Worm (Caenorhabditis elegans): Measurements from ENCODE around the gene B0507.8.

DNA sequence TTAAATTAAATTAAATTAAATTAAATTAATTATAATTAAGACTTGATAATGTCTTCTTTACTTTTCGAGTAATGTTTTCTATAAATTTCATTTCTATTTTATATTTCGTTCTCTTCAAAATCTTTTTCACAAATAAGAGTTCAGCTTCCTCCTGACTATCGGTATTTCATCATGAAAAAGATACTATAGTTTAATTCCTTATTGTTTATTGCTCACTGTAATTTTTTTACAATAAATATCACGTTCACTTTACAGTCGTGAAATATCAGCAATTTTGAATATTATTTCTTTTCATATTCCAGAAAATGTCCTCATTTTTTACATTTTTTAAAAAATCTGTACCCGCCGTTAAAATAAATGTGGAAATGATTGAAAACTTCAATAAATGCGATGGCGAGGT lies 26.4 kb downstream of the B0507.8 start, which contains the start of gene ZC196.3:
- TF ChIP-seq ztf-23 (GFP tag; IDR thresholded peaks at IDR 0.05): no peak
- no peak for TF ChIP-seq tab-1 (GFP tag; IDR thresholded peaks at IDR 0.05)
- TF ChIP-seq med-1 (GFP tag; optimal IDR thresholded peaks at IDR 0.05; ENCODE audit: insufficient read depth): no peak
- TF ChIP-seq ztf-29 (GFP tag; IDR thresholded peaks at IDR 0.05): no peak
- TF ChIP-seq klf-2 (GFP tag; conservative IDR thresholded peaks at IDR 0.05): no peak
- TF ChIP-seq T22C8.4 (GFP tag; IDR thresholded peaks at IDR 0.05): no peak
- TF ChIP-seq ref-1 (GFP tag; conservative IDR thresholded peaks at IDR 0.05): no peak
- no peak for TF ChIP-seq cog-1 (tag; optimal IDR thresholded peaks at IDR 0.05)
- no peak for TF ChIP-seq flt-1 (GFP tag; IDR thresholded peaks at IDR 0.05)
